Fruit fly (Drosophila melanogaster): ENCODE results near the gene ppk11.

The ppk11 gene

dm6 chr2L:9746236-9747225 lies 28.3 kb downstream of the ppk11 start, which contains the start of gene Nckx30C:
Gene Nckx30C, minus strand, starts transcription at chr2L:9746495.
- TF ChIP-seq fd96Ca (GFP tag; IDR thresholded peaks at IDR 0.05) (no peak), CG12605 (GFP tag; IDR thresholded peaks at IDR 0.05) (no peak)

- TF ChIP-seq CG8301 (tag; optimal IDR thresholded peaks at IDR 0.05) (peak; percentile 12), CG34367 (tag; optimal IDR thresholded peaks at IDR 0.05) (no peak), CG9948 (tag; optimal IDR thresholded peaks at IDR 0.05) (no peak), CG4496 (GFP tag; IDR thresholded peaks at IDR 0.05) (no peak), fd96Ca (GFP tag; IDR thresholded peaks at IDR 0.05) (0 out of 3 replicates have a peak, but pooled peaks have one; percentile 23), D1 (tag; optimal IDR thresholded peaks at IDR 0.05) (no peak), CG17806 (tag; optimal IDR thresholded peaks at IDR 0.05) (no peak), CG14655 (GFP tag; optimal IDR thresholded peaks at IDR 0.05) (peak; percentile 43), CG8159 (tag; optimal IDR thresholded peaks at IDR 0.05) (no peak), Ets98B (GFP tag; IDR thresholded peaks at IDR 0.05) (no peak), EcR (GFP tag; optimal IDR thresholded peaks at IDR 0.05) (no peak), gl (tag; optimal IDR thresholded peaks at IDR 0.05) (no peak)
Observed at dm6 chr2L:9744634-9745033, 30.2 kb downstream of the ppk11 start.

- TF ChIP-seq CG15710 (tag; optimal IDR thresholded peaks at IDR 0.05) (no peak), CG12605 (GFP tag; IDR thresholded peaks at IDR 0.05) (no peak), D1 (tag; optimal IDR thresholded peaks at IDR 0.05) (no peak), CG10348 (GFP tag; IDR thresholded peaks at IDR 0.05) (no peak), CG14655 (GFP tag; optimal IDR thresholded peaks at IDR 0.05) (no peak), fd96Ca (GFP tag; IDR thresholded peaks at IDR 0.05) (no peak), CG8301 (tag; optimal IDR thresholded peaks at IDR 0.05) (no peak), CG13204 (GFP tag; optimal IDR thresholded peaks at IDR 0.05) (no peak), CG4496 (GFP tag; IDR thresholded peaks at IDR 0.05) (no peak), CG34367 (tag; optimal IDR thresholded peaks at IDR 0.05) (no peak), Pif1A (GFP tag; optimal IDR thresholded peaks at IDR 0.05) (no peak), rn (GFP tag; IDR thresholded peaks at IDR 0.05) (no peak), CG9948 (tag; optimal IDR thresholded peaks at IDR 0.05) (no peak), CG32121 (GFP tag; IDR thresholded peaks at IDR 0.05) (no peak)
Observed at dm6 chr2L:9743823-9744222, 31.0 kb downstream of the ppk11 start.

- TF ChIP-seq Pif1A (GFP tag; optimal IDR thresholded peaks at IDR 0.05) (no peak), CG32121 (GFP tag; IDR thresholded peaks at IDR 0.05) (no peak), EcR (GFP tag; optimal IDR thresholded peaks at IDR 0.05) (no peak)
Observed at dm6 chr2L:9739685-9740084, 35.1 kb downstream of the ppk11 start.

- TF ChIP-seq CG9948 (tag; optimal IDR thresholded peaks at IDR 0.05) (peak; percentile 37), fd96Ca (GFP tag; IDR thresholded peaks at IDR 0.05) (peak; percentile 59; the same call in 2 of the 3 replicates), gl (tag; optimal IDR thresholded peaks at IDR 0.05) (no peak), EcR (GFP tag; optimal IDR thresholded peaks at IDR 0.05) (no peak), CG32121 (GFP tag; IDR thresholded peaks at IDR 0.05) (peak; percentile 17; the same call in 1 of the 2 replicates), CG10348 (GFP tag; IDR thresholded peaks at IDR 0.05) (no peak), CG8159 (tag; optimal IDR thresholded peaks at IDR 0.05) (peak; percentile 61), CG12605 (GFP tag; IDR thresholded peaks at IDR 0.05) (no peak), rn (GFP tag; IDR thresholded peaks at IDR 0.05) (no peak; the same call in 1 of the 2 replicates), Snoo (tag; optimal IDR thresholded peaks at IDR 0.05) (no peak), CG4496 (GFP tag; IDR thresholded peaks at IDR 0.05) (peak; percentile 44; the same call in 1 of the 3 replicates), CG14655 (GFP tag; optimal IDR thresholded peaks at IDR 0.05) (peak; percentile 59), CG8301 (tag; optimal IDR thresholded peaks at IDR 0.05) (peak; percentile 49), Pif1A (GFP tag; optimal IDR thresholded peaks at IDR 0.05) (no peak), CG34367 (tag; optimal IDR thresholded peaks at IDR 0.05) (no peak), D1 (tag; optimal IDR thresholded peaks at IDR 0.05) (no peak), Pif1B (GFP tag; optimal IDR thresholded peaks at IDR 0.05) (no peak), CG13204 (GFP tag; optimal IDR thresholded peaks at IDR 0.05) (no peak), Ets98B (GFP tag; IDR thresholded peaks at IDR 0.05) (no peak), CG15710 (tag; optimal IDR thresholded peaks at IDR 0.05) (peak; percentile 42), CG17806 (tag; optimal IDR thresholded peaks at IDR 0.05) (peak; percentile 47)
Observed at dm6 chr2L:9737803-9738202, 37.0 kb downstream of the ppk11 start.

- TF ChIP-seq rn (GFP tag; IDR thresholded peaks at IDR 0.05) (no peak), CG9948 (tag; optimal IDR thresholded peaks at IDR 0.05) (no peak)
Observed at dm6 chr2L:9737360-9737759, 37.5 kb downstream of the ppk11 start.

All from whole organism, pupa.